Worm (Caenorhabditis elegans) whole organism, L3 larva: ENCODE data around the gene nhr-28.
A peak's percentile ranks its signal among the peaks of the same experiment; 100 is the strongest.

ENCODE experiments used
- ZK546.5 ChIP-seq: sonication (generic microtip); optimal IDR thresholded peaks from 2 replicates; lab custom pipeline; 2017; ENCODE audit warnings: missing biosample characterization, missing genetic modification characterization
- ceh-28 ChIP-seq: fragments of 150-350 bp; optimal IDR thresholded peaks from 2 replicates; lab custom pipeline; 2014; ENCODE audit warnings: missing biosample characterization, missing genetic modification reagents, missing genetic modification characterization
- ceh-82 ChIP-seq: fragments of 150-350 bp; optimal IDR thresholded peaks from 2 replicates; lab custom pipeline; 2014; ENCODE audit warnings: missing biosample characterization, missing genetic modification characterization
- ceh-9 ChIP-seq: sonication (generic microtip); optimal IDR thresholded peaks from 2 replicates; lab custom pipeline; 2018; ENCODE audit warnings: missing biosample characterization, missing genetic modification characterization
- daf-12 ChIP-seq: fragments of 150-350 bp; optimal IDR thresholded peaks from 2 replicates; lab custom pipeline; 2014; ENCODE audit warnings: missing biosample characterization, missing genetic modification reagents, missing genetic modification characterization
- egl-27 ChIP-seq: sonication (generic microtip); optimal IDR thresholded peaks from 4 replicates; lab custom pipeline; 2017; ENCODE audit warnings: missing biosample characterization, missing genetic modification reagents, missing genetic modification characterization
- egl-5 ChIP-seq: fragments of 150-350 bp; optimal IDR thresholded peaks from 2 replicates; lab custom pipeline; 2017; ENCODE audit warnings: missing biosample characterization, missing genetic modification reagents, missing genetic modification characterization, inconsistent platforms
- elt-2 ChIP-seq: sonication (generic microtip); optimal IDR thresholded peaks from 2 replicates; lab custom pipeline; 2016; ENCODE audit warnings: missing genetic modification reagents, mild to moderate bottlenecking, missing genetic modification characterization, missing compliant biosample characterization
- eor-1 ChIP-seq, 2 experiments: fragments of 150-350 bp; optimal IDR thresholded peaks; 2 replicates each; lab custom pipeline; 2014 to 2018; ENCODE audit warnings: missing biosample characterization in 2 of 2, missing genetic modification characterization in 2 of 2
- hmg-11 ChIP-seq: sonication (generic microtip); optimal IDR thresholded peaks from 2 replicates; lab custom pipeline; 2016; ENCODE audit warnings: missing genetic modification characterization, missing compliant biosample characterization
- jun-1 ChIP-seq: fragments of 150-350 bp; optimal IDR thresholded peaks from 2 replicates; lab custom pipeline; 2014; ENCODE audit warnings: missing biosample characterization, missing genetic modification reagents, missing genetic modification characterization
- lin-15B ChIP-seq: fragments of 150-350 bp; optimal IDR thresholded peaks from 2 replicates; lab custom pipeline; 2014; ENCODE audit warnings: missing biosample characterization, missing genetic modification characterization
- lin-39 ChIP-seq: fragments of 150-350 bp; optimal IDR thresholded peaks from 2 replicates; lab custom pipeline; 2018; ENCODE audit warnings: missing biosample characterization, missing genetic modification reagents, missing genetic modification characterization
- lsy-12 ChIP-seq: sonication (generic microtip); optimal IDR thresholded peaks from 2 replicates; lab custom pipeline; 2016; ENCODE audit warnings: mild to moderate bottlenecking, missing genetic modification characterization, missing compliant biosample characterization
- mml-1 ChIP-seq: fragments of 150-350 bp; sonication (generic microtip); optimal IDR thresholded peaks from 3 replicates; lab custom pipeline; 2014; ENCODE audit warnings: missing biosample characterization, missing genetic modification characterization
- nhr-11 ChIP-seq: fragments of 150-350 bp; optimal IDR thresholded peaks from 2 replicates; lab custom pipeline; 2014; ENCODE audit warnings: missing biosample characterization, missing genetic modification characterization
- pha-4 ChIP-seq: fragments of 150-350 bp; optimal IDR thresholded peaks from 2 replicates; lab custom pipeline; 2014; ENCODE audit warnings: missing biosample characterization, missing genetic modification reagents, missing genetic modification characterization
- pqm-1 ChIP-seq: fragments of 150-350 bp; optimal IDR thresholded peaks from 2 replicates; lab custom pipeline; 2017; ENCODE audit warnings: missing biosample characterization, missing genetic modification characterization, inconsistent platforms
- ztf-11 ChIP-seq: fragments of 150-350 bp; optimal IDR thresholded peaks from 2 replicates; lab custom pipeline; 2014; ENCODE audit warnings: missing biosample characterization, missing genetic modification characterization

nhr-28 gene

DNA sequence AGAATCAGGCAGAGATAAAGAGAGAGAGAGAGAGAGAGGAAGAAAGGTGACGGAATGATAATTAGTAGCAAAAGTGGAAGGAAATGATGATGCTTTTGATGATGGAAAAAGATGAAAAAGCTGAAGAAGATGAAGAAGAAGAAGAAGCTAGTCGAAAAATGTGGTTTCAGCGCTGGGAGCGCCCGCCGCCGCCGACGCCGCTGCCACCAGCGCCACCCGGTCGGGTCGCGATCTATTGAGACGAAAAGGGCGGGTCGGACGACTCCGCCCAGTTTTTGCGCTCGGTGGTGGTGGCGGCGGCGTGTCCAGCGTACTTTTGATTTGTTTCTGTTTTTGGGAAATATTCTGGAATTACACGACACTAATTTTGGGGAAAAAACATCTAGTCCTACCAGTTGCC lies 48.6 kb downstream of the nhr-28 start:
- TF ChIP-seq lin-39 (tag; lab: Kevin White, UChicago) (peak; percentile 13), ceh-82 (no peak)

- TF ChIP-seq lsy-12 (tag; lab: Kevin White, UChicago) (no peak), jun-1 (tag; lab: Kevin White, UChicago) (no peak), eor-1 (tag; optimal IDR thresholded peaks at IDR 0.05; lab: Kevin White, UChicago) (no peak), egl-5 (tag; lab: Kevin White, UChicago) (peak; percentile 88), ceh-28 (tag; lab: Kevin White, UChicago) (peak; percentile 70), pha-4 (tag; lab: Kevin White, UChicago) (peak; percentile 60), elt-2 (tag; lab: Kevin White, UChicago) (peak; percentile 51), pqm-1 (tag; lab: Kevin White, UChicago) (peak; percentile 38), lin-39 (tag; lab: Kevin White, UChicago) (peak; percentile 28), ceh-9 (tag; lab: Kevin White, UChicago) (no peak)
Measured at ce11 chrX:16404815-16405214, 50.0 kb downstream of the nhr-28 start.

DNA sequence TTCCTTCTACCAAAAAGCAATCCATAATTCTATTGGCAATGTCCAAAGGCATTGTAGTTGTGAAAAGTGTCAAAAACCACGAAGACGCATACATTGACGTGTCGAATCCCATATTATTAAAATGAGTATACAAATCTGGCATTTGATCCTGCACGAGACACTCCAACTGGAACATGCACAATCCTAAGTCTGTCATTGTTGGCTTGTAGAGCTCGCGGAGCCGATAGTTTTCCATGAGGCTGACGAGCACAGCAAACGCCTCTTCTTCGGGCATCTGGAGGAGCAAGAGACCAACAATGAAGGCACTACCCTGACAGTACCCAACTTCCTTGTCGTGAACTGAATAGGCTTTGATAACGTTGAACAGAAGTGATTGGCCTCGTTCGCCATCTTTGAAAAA lies 51.9 kb downstream of the nhr-28 start:
- TF ChIP-seq hmg-11 (tag; lab: Kevin White, UChicago): no peak
- TF ChIP-seq daf-12: no peak
- TF ChIP-seq egl-27 (tag; lab: Kevin White, UChicago): no peak
- TF ChIP-seq nhr-11 (tag; lab: Kevin White, UChicago): no peak
- no peak for TF ChIP-seq jun-1 (tag; lab: Kevin White, UChicago)

DNA sequence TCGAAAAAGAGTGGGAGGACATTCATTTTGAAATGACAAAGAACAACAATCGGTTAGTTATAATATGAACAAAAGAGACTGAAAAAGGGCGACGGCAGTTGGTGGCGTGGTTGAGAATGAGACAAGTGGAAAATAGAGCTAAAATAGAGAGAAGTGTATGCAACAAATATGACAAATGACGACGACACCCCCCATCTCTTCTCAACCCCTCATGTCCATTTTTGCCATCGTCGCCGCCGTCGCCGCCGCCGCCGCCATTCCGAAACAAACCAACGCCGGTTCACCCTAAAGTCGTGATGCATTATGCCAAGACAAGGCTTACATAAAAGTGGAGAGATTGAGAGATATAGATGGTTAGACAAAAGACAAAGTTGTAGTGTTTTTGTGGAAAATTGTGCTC lies 54.4 kb downstream of the nhr-28 start:
- TF ChIP-seq daf-12 (no peak), lin-15B (tag; lab: Kevin White, UChicago) (no peak), mml-1 (tag; lab: Kevin White, UChicago) (no peak), ztf-11 (tag; lab: Kevin White, UChicago) (no peak), ZK546.5 (tag; lab: Kevin White, UChicago) (no peak), lin-39 (tag; lab: Kevin White, UChicago) (peak; percentile 41)
